Worm (Caenorhabditis elegans): Measurements from ENCODE around the gene ben-1.

DNA sequence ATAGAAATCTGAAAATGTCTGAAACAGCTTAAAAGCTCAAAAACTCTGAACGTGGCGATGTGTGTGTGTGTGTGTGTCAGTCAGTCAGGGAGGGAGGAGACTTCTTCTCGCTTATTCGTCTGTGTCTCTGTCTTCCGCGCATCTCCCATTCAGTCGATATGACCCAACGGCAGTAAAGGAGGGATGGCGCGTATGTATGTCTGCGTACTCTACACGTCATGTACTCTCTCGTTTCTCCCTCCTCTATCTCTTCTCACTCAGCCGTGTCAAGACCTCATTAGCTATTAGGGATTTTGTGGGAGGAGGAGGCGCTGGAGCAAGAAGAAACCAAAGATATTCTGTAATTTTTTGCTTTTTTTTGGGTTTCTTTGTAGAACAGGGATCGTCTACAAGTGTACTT lies 9.4 kb downstream of the ben-1 start:
- TF ChIP-seq nfya-1 (tag; optimal IDR thresholded peaks at IDR 0.05) (peak; percentile 82), lin-11 (tag; optimal IDR thresholded peaks at IDR 0.05) (no peak), unc-55 (GFP tag; optimal IDR thresholded peaks at IDR 0.05) (peak; percentile 87)
